Worm (Caenorhabditis elegans) whole organism, young adult: ENCODE data around the gene nfm-1.

Experiments
- athp-1 ChIP-seq: sonication (generic microtip); optimal IDR thresholded peaks from 2 replicates; lab custom pipeline; 2017; ENCODE audit warnings: mild to moderate bottlenecking, missing genetic modification characterization, missing compliant biosample characterization
- efl-1 ChIP-seq: fragments of 150-350 bp; optimal IDR thresholded peaks from 2 replicates; lab custom pipeline; 2014; ENCODE audit warnings: missing biosample characterization, missing genetic modification reagents, missing genetic modification characterization
- lag-1 ChIP-seq: fragments of 200-800 bp; sonication (Bioruptor generic); IDR thresholded peaks from 2 replicates; pipeline ENCODE4 v1.3.6; 2022; ENCODE audit warnings: missing genetic modification reagents, missing genetic modification characterization, missing compliant biosample characterization
- snpc-1.1 ChIP-seq: sonication (generic microtip); optimal IDR thresholded peaks from 2 replicates; lab custom pipeline; 2017; ENCODE audit warnings: missing genetic modification characterization, mild to moderate bottlenecking, missing compliant biosample characterization, antibody characterized with exemption, moderate library complexity, missing genotype, missing genetic modification reagents; ENCODE audit not compliant: insufficient read depth

ce11 chrIII:6138457-6138856 is 20.8 kb upstream of the nfm-1 start:
- TF ChIP-seq lag-1 (no peak), snpc-1.1 (tag; lab: Kevin White, UChicago) (no peak), efl-1 (GFP tag; lab: Kevin White, UChicago) (no peak), athp-1 (tag; lab: Kevin White, UChicago) (no peak)
